Worm (Caenorhabditis elegans) whole organism, L4 larva: ENCODE results near the gene Y43F8C.9.
A peak's percentile ranks its signal among the peaks of the same experiment; 100 is the strongest.

ENCODE experiments used
- D1046.2 ChIP-seq: fragments of 200-800 bp; sonication (Bioruptor generic); IDR thresholded peaks from 2 replicates; pipeline ENCODE4 v1.3.6; 2022; ENCODE audit warnings: missing genetic modification characterization, missing compliant biosample characterization
- F26F4.8 ChIP-seq: fragments of 200-800 bp; sonication (Bioruptor generic); conservative IDR thresholded peaks from 2 replicates; pipeline ENCODE4 v1.3.6; 2022; ENCODE audit warnings: missing genetic modification characterization, missing compliant biosample characterization
- R02D3.7 ChIP-seq: fragments of 150-350 bp; sonication (generic microtip); optimal IDR thresholded peaks from 3 replicates; lab custom pipeline; 2014; ENCODE audit warnings: missing biosample characterization, missing genetic modification characterization
- T26A8.4 ChIP-seq: fragments of 200-800 bp; sonication (Bioruptor generic); IDR thresholded peaks from 2 replicates; pipeline ENCODE4 v1.3.6; 2022; ENCODE audit warnings: missing genetic modification characterization, missing compliant biosample characterization
- Y105C5A.15 ChIP-seq: fragments of 200-800 bp; sonication (Bioruptor generic); IDR thresholded peaks from 2 replicates; pipeline ENCODE4 v1.3.6; 2022; ENCODE audit warnings: missing genetic modification characterization, missing compliant biosample characterization
- Y48G9A.11 ChIP-seq: fragments of 200-800 bp; sonication (Bioruptor generic); IDR thresholded peaks from 2 replicates; pipeline ENCODE4 v1.3.6; 2022; ENCODE audit warnings: missing genetic modification reagents, missing genetic modification characterization, missing compliant biosample characterization
- Y5F2A.4 ChIP-seq: fragments of 200-800 bp; sonication (Bioruptor generic); optimal IDR thresholded peaks from 2 replicates; lab custom pipeline; 2018; ENCODE audit warnings: mild to moderate bottlenecking, missing genetic modification characterization, missing compliant biosample characterization
- Y75B8A.6 ChIP-seq: fragments of 200-800 bp; sonication (Bioruptor generic); IDR thresholded peaks from 2 replicates; pipeline ENCODE4 v1.3.6; 2022; ENCODE audit warnings: missing genetic modification reagents, missing genetic modification characterization, missing compliant biosample characterization
- aha-1 ChIP-seq: fragments of 150-350 bp; peaks from one replicate; lab custom pipeline; 2014; ENCODE audit warnings: missing biosample characterization, missing genetic modification characterization
- ama-1 ChIP-seq: fragments of 150-350 bp; optimal IDR thresholded peaks from 2 replicates; lab custom pipeline; 2014; ENCODE audit warnings: inconsistent platforms, mixed read lengths
- arid-1 ChIP-seq: fragments of 200-800 bp; sonication (Bioruptor generic); conservative IDR thresholded peaks from 2 replicates; pipeline ENCODE4 v1.3.6; 2022; ENCODE audit warnings: missing genetic modification reagents, missing genetic modification characterization, missing compliant biosample characterization
- ceh-20 ChIP-seq: fragments of 200-800 bp; sonication (Bioruptor generic); IDR thresholded peaks from 2 replicates; pipeline ENCODE4 v1.3.6; 2022; ENCODE audit warnings: missing genetic modification reagents, missing genetic modification characterization, missing compliant biosample characterization
- ceh-44 ChIP-seq: fragments of 200-800 bp; sonication (Bioruptor generic); IDR thresholded peaks from 2 replicates; pipeline ENCODE4 v1.3.6; 2022; ENCODE audit warnings: missing genetic modification reagents, missing genetic modification characterization, missing compliant biosample characterization
- ceh-62 ChIP-seq: sonication (generic microtip); optimal IDR thresholded peaks from 2 replicates; lab custom pipeline; 2017; ENCODE audit warnings: missing biosample characterization, missing genetic modification characterization
- ces-1 ChIP-seq: fragments of 150-350 bp; sonication (generic microtip); optimal IDR thresholded peaks from 4 replicates; lab custom pipeline; 2014; ENCODE audit warnings: missing biosample characterization, missing genetic modification reagents, missing genetic modification characterization
- dmd-8 ChIP-seq: fragments of 200-800 bp; sonication (Bioruptor generic); IDR thresholded peaks from 2 replicates; pipeline ENCODE4 v1.3.6; 2022; ENCODE audit warnings: missing genetic modification characterization, missing compliant biosample characterization
- dmd-9 ChIP-seq: fragments of 200-800 bp; sonication (Bioruptor generic); IDR thresholded peaks from 2 replicates; pipeline ENCODE4 v1.3.6; 2022; ENCODE audit warnings: missing genetic modification reagents, missing genetic modification characterization, missing compliant biosample characterization
- dve-1 ChIP-seq: sonication (generic microtip); optimal IDR thresholded peaks from 2 replicates; lab custom pipeline; 2017; ENCODE audit warnings: antibody characterized with exemption, mild to moderate bottlenecking, missing genetic modification characterization, missing compliant biosample characterization; ENCODE audit not compliant: insufficient read depth
- egl-27 ChIP-seq: sonication (generic microtip); optimal IDR thresholded peaks from 3 replicates; lab custom pipeline; 2017; ENCODE audit warnings: missing biosample characterization, missing genetic modification reagents, missing genetic modification characterization
- hif-1 ChIP-seq, 2 experiments: sonication (generic microtip); optimal IDR thresholded peaks; 2 replicates each; lab custom pipeline; 2016 to 2017; ENCODE audit warnings: missing compliant biosample characterization in 2 of 2, missing genetic modification characterization in 2 of 2, missing genetic modification reagents in 2 of 2, missing genotype in 2 of 2, mild to moderate bottlenecking in 1 of 2
- jun-1 ChIP-seq: fragments of 150-350 bp; optimal IDR thresholded peaks from 2 replicates; lab custom pipeline; 2014; ENCODE audit warnings: missing biosample characterization, missing genetic modification reagents, missing genetic modification characterization
- lin-13 ChIP-seq: fragments of 150-350 bp; optimal IDR thresholded peaks from 2 replicates; lab custom pipeline; 2014; ENCODE audit warnings: missing biosample characterization, missing genetic modification reagents, missing genetic modification characterization
- lsy-2 ChIP-seq, 2 experiments: fragments of 150-350 bp in 1 of 2; sonication (generic microtip) in 1 of 2; optimal IDR thresholded peaks; 2 replicates each; lab custom pipeline; 2014 to 2017; ENCODE audit warnings: missing biosample characterization in 2 of 2, missing genetic modification characterization in 2 of 2
- madf-5 ChIP-seq, 2 experiments: fragments of 200-800 bp; sonication (Bioruptor generic); IDR thresholded peaks; 2 replicates each; pipeline ENCODE4 v1.3.6; 2022; ENCODE audit warnings: missing compliant biosample characterization in 2 of 2, missing genetic modification characterization in 2 of 2
- mdl-1 ChIP-seq, 2 experiments: fragments of 150-350 bp in 1 of 2; sonication (generic microtip) in 1 of 2; optimal IDR thresholded peaks; 2 replicates each; lab custom pipeline; 2014 to 2017; ENCODE audit warnings: missing biosample characterization in 2 of 2, missing genetic modification characterization in 2 of 2
- nhr-102 ChIP-seq: sonication (generic microtip); optimal IDR thresholded peaks from 2 replicates; lab custom pipeline; 2016; ENCODE audit warnings: mild to moderate bottlenecking, missing genetic modification characterization, moderate library complexity, missing compliant biosample characterization
- nhr-111 ChIP-seq: fragments of 200-800 bp; sonication (Bioruptor generic); optimal IDR thresholded peaks from 2 replicates; lab custom pipeline; 2018; ENCODE audit warnings: mild to moderate bottlenecking, missing genetic modification characterization, missing compliant biosample characterization
- nhr-41 ChIP-seq: fragments of 200-800 bp; sonication (Bioruptor generic); IDR thresholded peaks from 2 replicates; pipeline ENCODE4 v1.3.6; 2022; ENCODE audit warnings: missing genetic modification reagents, missing genetic modification characterization, missing compliant biosample characterization
- nhr-42 ChIP-seq: fragments of 200-800 bp; sonication (Bioruptor generic); IDR thresholded peaks from 2 replicates; pipeline ENCODE4 v1.3.6; 2022; ENCODE audit warnings: missing genetic modification characterization, missing compliant biosample characterization
- nhr-6 ChIP-seq: fragments of 150-350 bp; optimal IDR thresholded peaks from 2 replicates; lab custom pipeline; 2014; ENCODE audit warnings: missing biosample characterization, missing genetic modification characterization
- nhr-77 ChIP-seq: fragments of 150-350 bp; optimal IDR thresholded peaks from 2 replicates; lab custom pipeline; 2014; ENCODE audit warnings: missing biosample characterization, missing genetic modification characterization
- pha-4 ChIP-seq, 2 experiments: fragments of 150-350 bp in 1 of 2; fragments of 200-800 bp in 1 of 2; sonication (Bioruptor generic) in 1 of 2; IDR thresholded peaks in 1 of 2; optimal IDR thresholded peaks in 1 of 2; 2 replicates each; pipeline versions ENCODE4 v1.3.6 to Lab custom; 2014 to 2022; ENCODE audit warnings: missing genetic modification characterization in 2 of 2, missing genetic modification reagents in 2 of 2, missing biosample characterization in 1 of 2, missing compliant biosample characterization in 1 of 2
- php-3 ChIP-seq: fragments of 200-800 bp; sonication (Bioruptor generic); IDR thresholded peaks from 2 replicates; pipeline ENCODE4 v1.3.6; 2022; ENCODE audit warnings: missing genetic modification reagents, missing genetic modification characterization, missing compliant biosample characterization
- sdz-12 ChIP-seq: fragments of 200-800 bp; sonication (Bioruptor generic); optimal IDR thresholded peaks from 2 replicates; lab custom pipeline; 2018; ENCODE audit warnings: mild to moderate bottlenecking, missing genetic modification characterization, missing compliant biosample characterization
- set-16 ChIP-seq: fragments of 200-800 bp; sonication (Bioruptor generic); IDR thresholded peaks from 2 replicates; pipeline ENCODE4 v1.3.6; 2022; ENCODE audit warnings: missing genetic modification reagents, missing genetic modification characterization, missing compliant biosample characterization
- skn-1 ChIP-seq: fragments of 150-350 bp; optimal IDR thresholded peaks from 2 replicates; lab custom pipeline; 2014; ENCODE audit warnings: missing biosample characterization, missing genetic modification characterization
- snpc-4 ChIP-seq: fragments of 150-350 bp; optimal IDR thresholded peaks from 2 replicates; lab custom pipeline; 2014; ENCODE audit warnings: missing biosample characterization, missing genetic modification characterization
- spr-1 ChIP-seq: sonication (generic microtip); optimal IDR thresholded peaks from 2 replicates; lab custom pipeline; 2016; ENCODE audit warnings: mild to moderate bottlenecking, missing genetic modification characterization, missing compliant biosample characterization
- spr-3 ChIP-seq: fragments of 200-800 bp; sonication (Bioruptor generic); optimal IDR thresholded peaks from 2 replicates; lab custom pipeline; 2018; ENCODE audit warnings: mild to moderate bottlenecking, missing genetic modification characterization, missing compliant biosample characterization
- unc-130 ChIP-seq: sonication (generic microtip); optimal IDR thresholded peaks from 2 replicates; lab custom pipeline; 2016; ENCODE audit warnings: missing genetic modification reagents, missing genetic modification characterization, missing compliant biosample characterization
- zfp-2 ChIP-seq: sonication (generic microtip); optimal IDR thresholded peaks from 2 replicates; lab custom pipeline; 2016; ENCODE audit warnings: mild to moderate bottlenecking, missing genetic modification characterization, missing compliant biosample characterization
- zip-2 ChIP-seq: fragments of 150-350 bp; optimal IDR thresholded peaks from 2 replicates; lab custom pipeline; 2014; ENCODE audit warnings: missing biosample characterization, missing genetic modification characterization
- ztf-11 ChIP-seq: fragments of 150-350 bp; optimal IDR thresholded peaks from 2 replicates; lab custom pipeline; 2014; ENCODE audit warnings: missing biosample characterization, missing genetic modification characterization

Y43F8C.9 gene

DNA sequence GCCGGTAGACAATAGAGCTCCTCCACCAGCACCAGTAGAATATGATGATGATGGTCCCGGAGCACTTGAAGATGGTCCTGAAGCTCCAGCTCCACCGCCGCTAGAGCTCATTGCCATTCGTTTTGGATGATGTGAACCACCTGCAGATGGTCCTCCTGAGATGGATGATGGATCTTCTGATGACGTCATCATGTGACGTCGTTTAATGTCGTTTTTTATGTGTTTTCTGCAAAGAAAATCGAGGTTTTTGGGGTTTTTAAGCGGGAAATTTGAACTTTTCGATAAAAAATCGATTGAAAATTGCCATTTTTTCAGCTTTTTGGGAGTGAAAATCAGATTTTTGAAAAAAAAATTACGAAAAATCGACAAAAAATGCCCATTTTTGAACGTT, 9.7 kb upstream of the Y43F8C.9 start (continued):
- TF ChIP-seq aha-1 (tag; lab: Kevin White, UChicago) (peak; percentile 12), nhr-111 (GFP tag; lab: Kevin White, UChicago) (no peak), Y48G9A.11 (GFP tag; lab: Robert Waterston, UW) (peak; percentile 67; the same call in 1 of the 2 replicates), F26F4.8 (GFP tag; lab: Robert Waterston, UW) (no peak)

DNA sequence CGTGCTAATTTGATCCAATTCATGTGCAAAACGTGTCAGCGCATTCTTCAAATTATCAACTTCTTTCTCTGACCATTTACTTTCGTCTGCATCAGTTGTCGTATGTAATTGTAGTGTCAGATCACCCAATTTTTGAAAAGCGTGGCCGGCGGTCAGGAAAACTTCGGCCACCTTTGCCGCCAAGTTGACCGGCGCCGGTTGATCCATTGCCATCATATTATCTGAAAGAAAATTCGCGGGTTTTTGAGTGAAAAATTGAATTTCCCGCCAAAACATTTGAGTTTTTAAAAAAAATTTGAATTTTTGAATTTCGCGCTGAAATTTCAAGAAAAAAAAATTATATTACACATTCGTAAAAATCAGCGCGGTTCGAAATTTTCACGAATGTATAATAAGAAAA, 8.0 kb upstream of the Y43F8C.9 start:
- TF ChIP-seq Y48G9A.11 (GFP tag; lab: Robert Waterston, UW) = peak; percentile 5; the same call in 1 of the 2 replicates
- no peak for TF ChIP-seq zip-2 (tag; lab: Kevin White, UChicago)
- TF ChIP-seq zfp-2 (tag; lab: Kevin White, UChicago) = no peak
- peak; percentile 92 for TF ChIP-seq aha-1 (tag; lab: Kevin White, UChicago)
- no peak for TF ChIP-seq hif-1 (tag; optimal IDR thresholded peaks at IDR 0.05; lab: Kevin White, UChicago)
- no peak for TF ChIP-seq lsy-2 (tag; optimal IDR thresholded peaks at IDR 0.05; lab: Kevin White, UChicago)
- TF ChIP-seq ces-1 (GFP tag; lab: Kevin White, UChicago) = no peak
- TF ChIP-seq nhr-6 (tag; lab: Kevin White, UChicago) = no peak
- TF ChIP-seq set-16 (GFP tag; lab: Robert Waterston, UW) = no peak
- no peak for TF ChIP-seq ceh-44 (GFP tag; lab: Robert Waterston, UW)
- no peak for TF ChIP-seq nhr-102 (tag; lab: Kevin White, UChicago)

DNA sequence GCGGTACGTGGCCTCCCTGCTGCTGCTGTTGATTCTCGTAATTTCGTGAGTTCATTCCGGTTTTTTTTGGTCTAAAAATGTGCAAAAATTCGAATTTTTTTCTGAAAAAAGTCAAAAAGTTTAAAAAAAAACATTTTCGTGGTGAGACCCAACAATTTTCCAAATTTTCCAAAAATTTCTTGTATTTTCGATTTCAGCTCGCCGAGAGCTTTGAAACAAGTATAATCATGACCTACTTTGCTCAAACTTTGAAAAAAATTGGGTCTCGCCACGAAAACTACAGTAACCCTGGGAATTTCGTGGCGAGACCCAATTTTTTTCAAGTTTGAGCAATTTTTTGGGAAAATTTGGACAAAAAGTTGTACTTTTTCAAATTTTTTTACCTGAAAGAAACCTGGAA, 5.1 kb upstream of the Y43F8C.9 start, which contains the start of gene Y43F8C.6:
Gene Y43F8C.6, minus strand, starts transcription at position 101 of the 400 bp plus-strand sequence.
- no peak for TF ChIP-seq nhr-77
- no peak for TF ChIP-seq snpc-4 (tag; lab: Kevin White, UChicago)
- TF ChIP-seq ceh-62 (tag; lab: Kevin White, UChicago) = no peak

DNA sequence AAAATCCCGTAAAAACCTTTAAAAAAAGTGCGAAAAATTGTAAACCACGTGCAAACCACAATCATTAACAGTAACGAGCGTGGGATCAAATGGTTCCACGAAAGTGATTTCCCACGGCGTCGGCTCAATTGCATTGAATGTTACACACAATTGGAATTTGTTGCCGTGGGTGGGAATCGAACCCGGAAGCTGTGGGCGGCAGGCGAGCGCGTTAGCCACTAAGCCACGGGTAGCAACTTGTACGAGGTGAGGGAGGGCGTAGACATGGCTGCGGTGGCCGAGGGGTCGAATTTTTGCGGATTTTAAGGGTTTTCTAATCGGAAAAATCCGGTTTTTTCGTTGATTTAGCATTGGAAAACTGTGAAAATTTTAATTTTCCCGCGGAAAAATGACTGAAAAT, 2.9 kb upstream of the Y43F8C.9 start:
- peak; percentile 93 for TF ChIP-seq Y5F2A.4 (GFP tag; lab: Kevin White, UChicago)
- TF ChIP-seq T26A8.4 (GFP tag; lab: Robert Waterston, UW) = peak; percentile 95
- no peak for TF ChIP-seq ces-1 (GFP tag; lab: Kevin White, UChicago)
- TF ChIP-seq mdl-1 (tag; optimal IDR thresholded peaks at IDR 0.05; lab: Kevin White, UChicago) = peak in 1 of 2 experiments; percentile 56
- peak; percentile 92 for TF ChIP-seq Y48G9A.11 (GFP tag; lab: Robert Waterston, UW)
- no peak for TF ChIP-seq R02D3.7 (tag; lab: Kevin White, UChicago)
- TF ChIP-seq egl-27 (tag; lab: Kevin White, UChicago) = no peak
- peak; percentile 95 for TF ChIP-seq sdz-12 (GFP tag; lab: Kevin White, UChicago)
- peak; percentile 91 for TF ChIP-seq dve-1 (tag; lab: Kevin White, UChicago)
- peak; percentile 94 for TF ChIP-seq pha-4 (GFP tag; IDR thresholded peaks at IDR 0.05; lab: Robert Waterston, UW)
- TF ChIP-seq pha-4 (tag; optimal IDR thresholded peaks at IDR 0.05; lab: Kevin White, UChicago) = no peak
- TF ChIP-seq php-3 (GFP tag; lab: Robert Waterston, UW) = peak; percentile 82
- TF ChIP-seq spr-1 (tag; lab: Kevin White, UChicago) = peak; percentile 92
- peak; percentile 15 for TF ChIP-seq jun-1 (tag; lab: Kevin White, UChicago)
- peak; percentile 95 for TF ChIP-seq Y75B8A.6
- peak; percentile 99 for TF ChIP-seq F26F4.8 (GFP tag; lab: Robert Waterston, UW)
- TF ChIP-seq ama-1 (lab: Kevin White, UChicago) = no peak
- peak; percentile 91 for TF ChIP-seq spr-3 (GFP tag; lab: Kevin White, UChicago)
- TF ChIP-seq skn-1 (tag; lab: Kevin White, UChicago) = no peak
- TF ChIP-seq dmd-9 = peak; percentile 89
- TF ChIP-seq unc-130 (GFP tag; lab: Kevin White, UChicago) = peak; percentile 74
- peak; percentile 93 for TF ChIP-seq lin-13 (GFP tag; lab: Kevin White, UChicago)
- TF ChIP-seq ceh-20 (GFP tag; lab: Robert Waterston, UW) = peak; percentile 89
- TF ChIP-seq Y105C5A.15 = peak; percentile 97
- TF ChIP-seq madf-5 (GFP tag; IDR thresholded peaks at IDR 0.05; lab: Robert Waterston, UW) = peak; percentile 94 to 97
- TF ChIP-seq D1046.2 (GFP tag; lab: Robert Waterston, UW) = peak; percentile 94
- peak; percentile 93 for TF ChIP-seq arid-1 (GFP tag; lab: Robert Waterston, UW)
- TF ChIP-seq lsy-2 (tag; optimal IDR thresholded peaks at IDR 0.05; lab: Kevin White, UChicago) = peak; percentile 11 to 90
- peak; percentile 95 for TF ChIP-seq nhr-42 (GFP tag; lab: Robert Waterston, UW)
- TF ChIP-seq dmd-8 (GFP tag; lab: Robert Waterston, UW) = peak; percentile 98
- TF ChIP-seq nhr-77 = peak; percentile 6
- peak; percentile 95 for TF ChIP-seq nhr-41
- no peak for TF ChIP-seq ztf-11 (tag; lab: Kevin White, UChicago)
- peak; percentile 90 for TF ChIP-seq nhr-102 (tag; lab: Kevin White, UChicago)
- TF ChIP-seq set-16 (GFP tag; lab: Robert Waterston, UW) = peak; percentile 81
